Fruit fly (Drosophila melanogaster) whole organism, embryonic: ENCODE data around the gene BNIP3.

Experiments used
- ATbp ChIP-seq: fragments of 200-800 bp; sonication (Bioruptor generic); optimal IDR thresholded peaks from 2 replicates; lab custom pipeline; 2017; ENCODE audit warnings: missing biosample characterization, mild to moderate bottlenecking, missing genetic modification characterization, missing genetic modification reagents
- Awh ChIP-seq: fragments of 200-800 bp; sonication (Bioruptor generic); IDR thresholded peaks from 2 replicates; pipeline ENCODE4, ENCODE4 v1.3.6; 2022; ENCODE audit warnings: missing biosample characterization, missing genetic modification characterization
- Bteb2 ChIP-seq: fragments of 200-800 bp; sonication (Bioruptor generic); optimal IDR thresholded peaks from 2 replicates; lab custom pipeline; 2016; ENCODE audit warnings: missing biosample characterization, missing genetic modification characterization
- CG10321 ChIP-seq: fragments of 200-800 bp; sonication (Bioruptor generic); IDR thresholded peaks from 2 replicates; pipeline ENCODE4 v1.3.6; 2022; ENCODE audit warnings: missing biosample characterization, missing genetic modification characterization
- CG12769 ChIP-seq: fragments of 200-800 bp; sonication (Bioruptor generic); optimal IDR thresholded peaks from 2 replicates; lab custom pipeline; 2019; ENCODE audit warnings: missing biosample characterization, mild to moderate bottlenecking, missing genetic modification characterization, moderate library complexity
- CG13424 ChIP-seq: fragments of 200-800 bp; sonication (Bioruptor generic); optimal IDR thresholded peaks from 2 replicates; lab custom pipeline; 2019; ENCODE audit warnings: missing biosample characterization, mild to moderate bottlenecking, missing genetic modification characterization, moderate library complexity
- CG13775 ChIP-seq: fragments of 200-800 bp; sonication (Bioruptor generic); optimal IDR thresholded peaks from 3 replicates; lab custom pipeline; 2017; ENCODE audit warnings: missing biosample characterization, mild to moderate bottlenecking, missing genetic modification characterization
- CG15011 ChIP-seq: fragments of 200-800 bp; sonication (Bioruptor generic); optimal IDR thresholded peaks from 3 replicates; lab custom pipeline; 2018; ENCODE audit warnings: missing biosample characterization, mild to moderate bottlenecking, missing genetic modification characterization
- CG16779 ChIP-seq: fragments of 200-800 bp; sonication (Bioruptor generic); IDR thresholded peaks from 2 replicates; pipeline ENCODE4 v1.3.6; 2022; ENCODE audit warnings: missing biosample characterization, missing genetic modification characterization
- CG17802 ChIP-seq: fragments of 200-800 bp; sonication (Bioruptor generic); optimal IDR thresholded peaks from 2 replicates; lab custom pipeline; 2018; ENCODE audit warnings: missing biosample characterization, mild to moderate bottlenecking, missing genetic modification characterization, moderate library complexity
- CG42726 ChIP-seq: fragments of 200-800 bp; sonication (Bioruptor generic); IDR thresholded peaks from 2 replicates; pipeline ENCODE4 v1.3.6; 2022; ENCODE audit warnings: missing biosample characterization, missing genetic modification characterization; ENCODE audit not compliant: partially characterized antibody
- CG4617 ChIP-seq: fragments of 200-800 bp; sonication (Bioruptor generic); optimal IDR thresholded peaks from 3 replicates; lab custom pipeline; 2016; ENCODE audit warnings: missing biosample characterization, missing genetic modification characterization, borderline replicate concordance
- CG6272 ChIP-seq: fragments of 200-800 bp; sonication (Bioruptor generic); IDR thresholded peaks from 2 replicates; pipeline ENCODE4 v1.3.6; 2022; ENCODE audit warnings: missing biosample characterization, missing genetic modification characterization
- CG7987 ChIP-seq: fragments of 200-800 bp; sonication (Bioruptor generic); optimal IDR thresholded peaks from 2 replicates; lab custom pipeline; 2018; ENCODE audit warnings: missing biosample characterization, mild to moderate bottlenecking, missing genetic modification characterization, moderate library complexity
- CG9817 ChIP-seq: fragments of 200-800 bp; sonication (Bioruptor generic); optimal IDR thresholded peaks from 2 replicates; lab custom pipeline; 2018; ENCODE audit warnings: missing biosample characterization, mild to moderate bottlenecking, missing genetic modification characterization, moderate library complexity
- CkIIα-i1 ChIP-seq: fragments of 200-800 bp; sonication (Bioruptor generic); IDR thresholded peaks from 2 replicates; pipeline ENCODE4 v1.3.6; 2022; ENCODE audit warnings: missing biosample characterization, missing genetic modification characterization
- Dip2 ChIP-seq: fragments of 200-800 bp; sonication (Bioruptor generic); IDR thresholded peaks from 2 replicates; pipeline ENCODE4 v1.3.6; 2022; ENCODE audit warnings: missing biosample characterization, missing genetic modification characterization
- Doc2 ChIP-seq: fragments of 200-800 bp; sonication (Bioruptor generic); IDR thresholded peaks from 2 replicates; pipeline ENCODE4 v1.3.6; 2022; ENCODE audit warnings: missing biosample characterization, missing genetic modification characterization
- HLH4C ChIP-seq: fragments of 200-800 bp; sonication (Bioruptor generic); IDR thresholded peaks from 3 replicates; pipeline ENCODE4 v1.3.6; 2022; ENCODE audit warnings: missing biosample characterization, missing genetic modification characterization; ENCODE audit not compliant: partially characterized antibody
- Hand ChIP-seq: fragments of 200-800 bp; sonication (Bioruptor generic); optimal IDR thresholded peaks from 2 replicates; lab custom pipeline; 2017; ENCODE audit warnings: mild to moderate bottlenecking, missing biosample characterization, missing genetic modification reagents, missing genetic modification characterization
- Jarid2 ChIP-seq: fragments of 200-800 bp; sonication (Bioruptor generic); optimal IDR thresholded peaks from 3 replicates; lab custom pipeline; 2017; ENCODE audit warnings: mild to moderate bottlenecking, missing biosample characterization, missing genetic modification reagents, missing genetic modification characterization
- Med ChIP-seq: fragments of 200-800 bp; sonication (Bioruptor generic); peaks from one replicate; lab custom pipeline; 2016; ENCODE audit warnings: missing biosample characterization, missing genetic modification characterization, mild to moderate bottlenecking, inconsistent platforms, moderate library complexity
- Pdp1 ChIP-seq, 2 experiments: fragments of 200-800 bp; sonication (Bioruptor generic); optimal IDR thresholded peaks; 3 replicates each; lab custom pipeline; 2016; ENCODE audit warnings: missing biosample characterization in 2 of 2, missing genetic modification characterization in 2 of 2, mild to moderate bottlenecking in 1 of 2, moderate library complexity in 1 of 2
- Side ChIP-seq: fragments of 200-800 bp; sonication (Bioruptor generic); optimal IDR thresholded peaks from 2 replicates; lab custom pipeline; 2016; ENCODE audit warnings: missing biosample characterization, missing genetic modification characterization
- Taf1 ChIP-seq: fragments of 200-800 bp; sonication (Bioruptor generic); IDR thresholded peaks from 2 replicates; pipeline ENCODE4 v1.3.6; 2022; ENCODE audit warnings: missing biosample characterization, missing genetic modification characterization
- Tbp ChIP-seq: fragments of >200 bp; optimal IDR thresholded peaks from 2 replicates; lab custom pipeline; 2018; ENCODE audit warnings: missing biosample characterization, missing genetic modification characterization
- Usf ChIP-seq: fragments of 200-800 bp; sonication (Bioruptor generic); optimal IDR thresholded peaks from 2 replicates; lab custom pipeline; 2017; ENCODE audit warnings: missing genotype, missing biosample characterization, missing genetic modification characterization
- Vsx1 ChIP-seq: fragments of 200-800 bp; sonication (Bioruptor generic); optimal IDR thresholded peaks from 2 replicates; lab custom pipeline; 2017; ENCODE audit warnings: missing biosample characterization, mild to moderate bottlenecking, missing genetic modification characterization, missing genetic modification reagents
- ash1 ChIP-seq: fragments of 200-800 bp; sonication (Bioruptor generic); optimal IDR thresholded peaks from 2 replicates; lab custom pipeline; 2018; ENCODE audit warnings: missing biosample characterization, mild to moderate bottlenecking, missing genetic modification characterization
- br ChIP-seq: fragments of >200 bp; optimal IDR thresholded peaks from 2 replicates; lab custom pipeline; 2017
- caup ChIP-seq: fragments of 200-800 bp; sonication (Bioruptor generic); optimal IDR thresholded peaks from 3 replicates; lab custom pipeline; 2017; ENCODE audit warnings: missing biosample characterization, mild to moderate bottlenecking, missing genetic modification characterization, moderate library complexity; ENCODE audit not compliant: severe bottlenecking
- dati ChIP-seq: fragments of 200-800 bp; sonication (Bioruptor generic); IDR thresholded peaks from 2 replicates; pipeline ENCODE4 v1.3.6; 2022; ENCODE audit warnings: missing biosample characterization, missing genetic modification characterization
- dmrt11E ChIP-seq: fragments of 200-800 bp; sonication (Bioruptor generic); optimal IDR thresholded peaks from 3 replicates; lab custom pipeline; 2018; ENCODE audit warnings: missing biosample characterization, mild to moderate bottlenecking, missing genetic modification characterization, moderate library complexity
- gce ChIP-seq: fragments of 200-800 bp; sonication (Bioruptor generic); IDR thresholded peaks from 3 replicates; pipeline ENCODE4 v1.3.6; 2022; ENCODE audit warnings: missing biosample characterization, missing genetic modification characterization
- gt ChIP-seq: fragments of 200-800 bp; sonication (Bioruptor generic); IDR thresholded peaks from 2 replicates; pipeline ENCODE4 v1.3.6; 2022; ENCODE audit warnings: missing biosample characterization, missing genetic modification characterization
- jing ChIP-seq: fragments of 200-800 bp; sonication (Bioruptor generic); optimal IDR thresholded peaks from 2 replicates; lab custom pipeline; 2018; ENCODE audit warnings: missing biosample characterization, mild to moderate bottlenecking, missing genetic modification characterization
- lilli ChIP-seq: fragments of 200-800 bp; sonication (Bioruptor generic); optimal IDR thresholded peaks from 3 replicates; lab custom pipeline; 2016; ENCODE audit warnings: missing biosample characterization, missing genetic modification characterization
- nom ChIP-seq: fragments of 200-800 bp; sonication (Bioruptor generic); optimal IDR thresholded peaks from 2 replicates; lab custom pipeline; 2017; ENCODE audit warnings: missing biosample characterization, missing genetic modification characterization, mild to moderate bottlenecking, moderate library complexity, missing genetic modification reagents
- otp ChIP-seq: fragments of 200-800 bp; sonication (Bioruptor generic); IDR thresholded peaks from 3 replicates; pipeline ENCODE4, ENCODE4 v1.3.6; 2022; ENCODE audit warnings: missing biosample characterization, missing genetic modification characterization
- p53 ChIP-seq: fragments of 200-800 bp; sonication (Bioruptor generic); optimal IDR thresholded peaks from 2 replicates; lab custom pipeline; 2016; ENCODE audit warnings: missing biosample characterization, missing genetic modification characterization
- seq ChIP-seq: fragments of 200-800 bp; sonication (Bioruptor generic); IDR thresholded peaks from 2 replicates; pipeline ENCODE4 v1.3.6; 2022; ENCODE audit warnings: missing biosample characterization, missing genetic modification characterization
- slp2 ChIP-seq: fragments of 200-800 bp; sonication (Bioruptor generic); optimal IDR thresholded peaks from 2 replicates; lab custom pipeline; 2016; ENCODE audit warnings: missing biosample characterization, missing genetic modification characterization
- so ChIP-seq: fragments of 200-800 bp; sonication (Bioruptor generic); IDR thresholded peaks from 3 replicates; pipeline ENCODE4 v1.3.6; 2022; ENCODE audit warnings: missing biosample characterization, missing genetic modification characterization
- sr ChIP-seq: fragments of 200-800 bp; sonication (Bioruptor generic); IDR thresholded peaks from 3 replicates; pipeline ENCODE4 v1.3.6; 2022; ENCODE audit warnings: missing biosample characterization, missing genetic modification characterization
- ssp ChIP-seq: fragments of 200-800 bp; sonication (Bioruptor generic); IDR thresholded peaks from 2 replicates; pipeline ENCODE4 v1.3.6; 2022; ENCODE audit warnings: missing biosample characterization, missing genetic modification characterization
- tgo ChIP-seq: fragments of 200-800 bp; sonication (Bioruptor generic); IDR thresholded peaks from 3 replicates; pipeline ENCODE4 v1.3.6; 2022; ENCODE audit warnings: missing biosample characterization, missing genetic modification characterization
- trh ChIP-seq: fragments of 200-800 bp; sonication (Bioruptor generic); optimal IDR thresholded peaks from 2 replicates; lab custom pipeline; 2016; ENCODE audit warnings: missing biosample characterization, missing genetic modification characterization
- tx ChIP-seq: fragments of 200-800 bp; sonication (Bioruptor generic); optimal IDR thresholded peaks from 2 replicates; lab custom pipeline; 2016; ENCODE audit warnings: missing biosample characterization, missing genetic modification characterization
- wdn ChIP-seq: fragments of 200-800 bp; sonication (Bioruptor generic); IDR thresholded peaks from 2 replicates; pipeline ENCODE4 v1.3.6; 2022; ENCODE audit warnings: missing biosample characterization, missing genetic modification characterization

Gene BNIP3

dm6 chr3L:20493417-20494261, 25.6 kb downstream of the BNIP3 start (continued):
- TF ChIP-seq CG13424, result peak; percentile 73
- no peak for TF ChIP-seq Tbp (GFP tag; lab: Kevin White, UChicago)
- peak; percentile 37 to 53 for TF ChIP-seq Pdp1 (GFP tag; optimal IDR thresholded peaks at IDR 0.05; lab: Kevin White, UChicago)
- no peak for TF ChIP-seq CG13775 (GFP tag; lab: Kevin White, UChicago)
- TF ChIP-seq Vsx1 (GFP tag; lab: Kevin White, UChicago), result peak; percentile 53
- TF ChIP-seq ssp (GFP tag; lab: Robert Waterston, UW), result no peak; the same call in none of the 2 replicates
- TF ChIP-seq dmrt11E (tag; lab: Kevin White, UChicago), result no peak
- peak; percentile 25 for TF ChIP-seq trh (GFP tag; lab: Kevin White, UChicago)
- no peak for TF ChIP-seq CG7987 (GFP tag; lab: Kevin White, UChicago)
- TF ChIP-seq ash1 (GFP tag; lab: Kevin White, UChicago), result no peak
- TF ChIP-seq wdn (GFP tag; lab: Robert Waterston, UW), result peak; percentile 66
- no peak for TF ChIP-seq gt
- no peak for TF ChIP-seq CG16779 (GFP tag; lab: Robert Waterston, UW)
- TF ChIP-seq otp (GFP tag; lab: Robert Waterston, UW), result peak; percentile 66; the same call in 1 of the 3 replicates
- TF ChIP-seq CG9817 (tag; lab: Kevin White, UChicago), result peak; percentile 27
- TF ChIP-seq Usf (GFP tag; lab: Kevin White, UChicago), result peak; percentile 42
- TF ChIP-seq CG17802 (tag; lab: Kevin White, UChicago), result no peak
- TF ChIP-seq tgo (GFP tag; lab: Robert Waterston, UW), result peak; percentile 86
- peak; percentile 53 for TF ChIP-seq CG15011 (GFP tag; lab: Kevin White, UChicago)
- peak; percentile 96 for TF ChIP-seq sr (GFP tag; lab: Robert Waterston, UW)
- no peak for TF ChIP-seq tx (GFP tag; lab: Kevin White, UChicago)
- no peak for TF ChIP-seq HLH4C
- no peak for TF ChIP-seq CG6272
- TF ChIP-seq gce (GFP tag; lab: Robert Waterston, UW), result 0 out of 3 replicates have a peak, but pooled peaks have one; percentile 47
- peak; percentile 29 for TF ChIP-seq CG12769 (tag; lab: Kevin White, UChicago)
- no peak for TF ChIP-seq p53 (GFP tag; lab: Kevin White, UChicago)
- TF ChIP-seq caup (GFP tag; lab: Kevin White, UChicago), result peak; percentile 57
- no peak for TF ChIP-seq dati (GFP tag; lab: Robert Waterston, UW)
- no peak for TF ChIP-seq Dip2 (GFP tag; lab: Robert Waterston, UW)
- TF ChIP-seq CG4617, result peak; percentile 23
- no peak for TF ChIP-seq Doc2 (GFP tag; lab: Robert Waterston, UW)
- TF ChIP-seq nom (GFP tag; lab: Kevin White, UChicago), result peak; percentile 70
- TF ChIP-seq Side (GFP tag; lab: Kevin White, UChicago), result peak; percentile 8
- peak; percentile 58 for TF ChIP-seq Hand (GFP tag; lab: Kevin White, UChicago)
- TF ChIP-seq lilli (GFP tag; lab: Kevin White, UChicago), result peak; percentile 80
- peak; percentile 37; the same call in 1 of the 2 replicates for TF ChIP-seq CG10321 (GFP tag; lab: Robert Waterston, UW)
- peak; percentile 55 for TF ChIP-seq ATbp (GFP tag; lab: Kevin White, UChicago)
- no peak for TF ChIP-seq jing (GFP tag; lab: Kevin White, UChicago)
- peak; percentile 28 for TF ChIP-seq slp2
- peak; percentile 60 for TF ChIP-seq Bteb2
- peak; percentile 73; the same call in 2 of the 3 replicates for TF ChIP-seq so (GFP tag; lab: Robert Waterston, UW)
- no peak for TF ChIP-seq CG42726
- peak; percentile 66 for TF ChIP-seq seq
- TF ChIP-seq Med (GFP tag; lab: Kevin White, UChicago), result peak; percentile 86
- no peak for TF ChIP-seq br (lab: Kevin White, UChicago)
- peak; percentile 56 for TF ChIP-seq Awh (GFP tag; lab: Robert Waterston, UW)
- peak; percentile 64 for TF ChIP-seq Jarid2 (GFP tag; lab: Kevin White, UChicago)
- TF ChIP-seq CkIIα-i1 (GFP tag; lab: Robert Waterston, UW), result no peak
- peak; percentile 56; the same call in 1 of the 2 replicates for TF ChIP-seq Taf1
